Fruit fly (Drosophila melanogaster): Measurements from ENCODE around the gene CG43731.
A peak's percentile ranks its signal among the peaks of the same experiment; 100 is the strongest.

CG43731 gene

dm6 chr2L:19133465-19134365, 31.9 kb downstream of the CG43731 start, which contains the start of gene brat (continued):
- no peak for TF ChIP-seq fd85E (GFP tag; optimal IDR thresholded peaks at IDR 0.05)
- peak; percentile 29 for TF ChIP-seq Ets96B (tag; optimal IDR thresholded peaks at IDR 0.05)
- peak; percentile 54 for TF ChIP-seq CG10631 (GFP tag; optimal IDR thresholded peaks at IDR 0.05)
- no peak for TF ChIP-seq CG11902 (GFP tag; optimal IDR thresholded peaks at IDR 0.05)
- TF ChIP-seq CG6792 (GFP tag; optimal IDR thresholded peaks at IDR 0.05): no peak
- no peak for TF ChIP-seq spab (GFP tag; optimal IDR thresholded peaks at IDR 0.05)
- peak; percentile 47 for TF ChIP-seq acj6 (GFP tag; optimal IDR thresholded peaks at IDR 0.05)
- TF ChIP-seq Hr39 (GFP tag; optimal IDR thresholded peaks at IDR 0.05): peak; percentile 60
- TF ChIP-seq achi (GFP tag; optimal IDR thresholded peaks at IDR 0.05): peak; percentile 38
- no peak for TF ChIP-seq CG8119 (GFP tag; IDR thresholded peaks at IDR 0.05)
- peak; percentile 54 for TF ChIP-seq pdm3 (GFP tag; optimal IDR thresholded peaks at IDR 0.05)
- TF ChIP-seq Gug (GFP tag; IDR thresholded peaks at IDR 0.05): no peak
- no peak for TF ChIP-seq svp (GFP tag)
- TF ChIP-seq OdsH (GFP tag; optimal IDR thresholded peaks at IDR 0.05): peak; percentile 54
- TF ChIP-seq CG31627 (GFP tag; optimal IDR thresholded peaks at IDR 0.05): peak; percentile 62
- TF ChIP-seq lz (GFP tag; optimal IDR thresholded peaks at IDR 0.05): peak; percentile 74
- no peak for TF ChIP-seq dsx (GFP tag; optimal IDR thresholded peaks at IDR 0.05; ENCODE audit: poor library complexity, severe bottlenecking)
- TF ChIP-seq CG4318 (GFP tag; optimal IDR thresholded peaks at IDR 0.05): no peak
- no peak for TF ChIP-seq CG9139 (GFP tag; optimal IDR thresholded peaks at IDR 0.05)
- no peak for TF ChIP-seq Lpt (GFP tag; optimal IDR thresholded peaks at IDR 0.05)
- TF ChIP-seq CG3919 (GFP tag; optimal IDR thresholded peaks at IDR 0.05): peak; percentile 39
- peak; percentile 58 for TF ChIP-seq Met (GFP tag; optimal IDR thresholded peaks at IDR 0.05)
- no peak for TF ChIP-seq Eip93F (GFP tag; optimal IDR thresholded peaks at IDR 0.05)
- TF ChIP-seq CG8632 (GFP tag; optimal IDR thresholded peaks at IDR 0.05): no peak
- TF ChIP-seq CG3032 (tag; optimal IDR thresholded peaks at IDR 0.05): peak; percentile 50
- TF ChIP-seq Eip75B (GFP tag; optimal IDR thresholded peaks at IDR 0.05): no peak
- no peak for TF ChIP-seq CG11294 (GFP tag; IDR thresholded peaks at IDR 0.05)
- no peak for TF ChIP-seq CG16779 (tag; optimal IDR thresholded peaks at IDR 0.05)
- no peak for TF ChIP-seq Blimp-1 (GFP tag; optimal IDR thresholded peaks at IDR 0.05)
- no peak for TF ChIP-seq CG6854 (GFP tag; optimal IDR thresholded peaks at IDR 0.05)
- TF ChIP-seq CG1621 (tag; optimal IDR thresholded peaks at IDR 0.05): no peak
- TF ChIP-seq cyc (GFP tag; optimal IDR thresholded peaks at IDR 0.05): peak; percentile 56
- peak; percentile 57 for TF ChIP-seq Hr4 (GFP tag; optimal IDR thresholded peaks at IDR 0.05)
- TF ChIP-seq CG34406 (GFP tag; optimal IDR thresholded peaks at IDR 0.05): peak; percentile 18
- TF ChIP-seq CG6276 (GFP tag; optimal IDR thresholded peaks at IDR 0.05): no peak

- peak; percentile 60 for TF ChIP-seq Eip78C (GFP tag)
- no peak for TF ChIP-seq Sox102F (GFP tag; optimal IDR thresholded peaks at IDR 0.05)
- TF ChIP-seq CG10631 (GFP tag; optimal IDR thresholded peaks at IDR 0.05): no peak
- no peak for TF ChIP-seq Hr38 (GFP tag; optimal IDR thresholded peaks at IDR 0.05)
- no peak for TF ChIP-seq salr (GFP tag; optimal IDR thresholded peaks at IDR 0.05)
- no peak for TF ChIP-seq dac (GFP tag; optimal IDR thresholded peaks at IDR 0.05)
- TF ChIP-seq CG11762 (GFP tag; optimal IDR thresholded peaks at IDR 0.05; ENCODE audit: insufficient read depth): no peak
- TF ChIP-seq eg (GFP tag; IDR thresholded peaks at IDR 0.05): 0 out of 3 replicates have a peak, but pooled peaks have one; percentile 4
- no peak for TF ChIP-seq dsx (GFP tag; optimal IDR thresholded peaks at IDR 0.05; ENCODE audit: poor library complexity, severe bottlenecking)
- TF ChIP-seq Hr39 (GFP tag; optimal IDR thresholded peaks at IDR 0.05): peak; percentile 2
These were observed 32.5 kb downstream of the CG43731 start for dm6 chr2L:19134366-19134689.
